Worm (Caenorhabditis elegans): ENCODE results near the gene gcst-1.
A peak's percentile ranks its signal among the peaks of the same experiment; 100 is the strongest.

Gene gcst-1

DNA sequence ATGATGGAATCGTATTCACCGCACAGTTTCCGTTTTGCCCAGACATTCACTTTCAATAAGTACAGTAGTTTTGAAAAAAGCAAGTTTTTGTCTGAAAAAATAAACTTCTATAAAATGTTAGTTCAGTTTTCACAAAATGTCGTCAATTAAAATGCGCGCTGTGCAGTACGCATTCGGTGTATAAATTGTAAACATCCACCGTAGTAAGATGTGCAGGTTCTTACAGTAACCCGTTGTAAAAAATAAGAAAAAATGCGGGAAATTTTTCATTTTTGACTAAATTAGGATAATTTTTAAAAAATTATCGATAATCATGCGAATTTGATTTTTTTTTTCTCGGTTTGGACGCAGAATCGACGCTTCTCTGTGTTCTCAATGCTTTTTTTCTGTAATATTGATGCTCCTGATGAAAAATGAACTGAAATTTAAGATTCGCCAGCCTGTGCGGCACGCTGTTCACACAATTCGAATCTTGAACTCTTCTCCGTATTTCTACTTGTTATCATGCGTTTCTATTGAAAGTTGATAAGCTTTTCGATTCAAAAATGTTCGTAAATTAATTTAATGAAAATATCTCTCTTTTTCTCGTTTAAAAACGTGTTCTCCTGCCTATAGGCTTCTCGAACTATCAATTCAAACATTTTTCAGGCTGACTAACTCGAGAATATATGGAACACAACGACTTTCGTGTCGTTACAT is 4.7 kb downstream of the gcst-1 start, which contains the start of gene rga-3 (continued):
- TF ChIP-seq ceh-100 (GFP tag; IDR thresholded peaks at IDR 0.05) (peak; percentile 55; the same call in 1 of the 2 replicates), gei-17 (GFP tag; optimal IDR thresholded peaks at IDR 0.05) (no peak), F55B11.4 (tag; optimal IDR thresholded peaks at IDR 0.05; ENCODE audit: borderline replicate concordance, insufficient read depth) (no peak), F22D6.2 (tag; optimal IDR thresholded peaks at IDR 0.05) (no peak), F39B2.1 (GFP tag; IDR thresholded peaks at IDR 0.05) (no peak), B0261.1 (tag; optimal IDR thresholded peaks at IDR 0.05) (no peak), dpff-1 (tag; optimal IDR thresholded peaks at IDR 0.05) (no peak), rpc-1 (optimal IDR thresholded peaks at IDR 0.05) (no peak), rpc-1 (tag; optimal IDR thresholded peaks at IDR 0.05) (peak; percentile 15), Y95B8A.8 (GFP tag; IDR thresholded peaks at IDR 0.05) (peak; percentile 86), akir-1 (GFP tag; optimal IDR thresholded peaks at IDR 0.05) (no peak), hsf-1 (GFP tag; IDR thresholded peaks at IDR 0.05) (peak; percentile 82), cebp-2 (GFP tag; IDR thresholded peaks at IDR 0.05) (no peak), somi-1 (GFP tag; optimal IDR thresholded peaks at IDR 0.05) (no peak), nhr-179 (tag; optimal IDR thresholded peaks at IDR 0.05) (no peak), snpc-4 (GFP tag; optimal IDR thresholded peaks at IDR 0.05) (peak; percentile 62), snpc-4 (tag; optimal IDR thresholded peaks at IDR 0.05) (peak in 3 of 4 experiments; percentile 49 to 68 (median 64)), hmg-1.2 (GFP tag; IDR thresholded peaks at IDR 0.05) (peak; percentile 60), lsl-1 (GFP tag; optimal IDR thresholded peaks at IDR 0.05) (peak; percentile 100), F37B4.10 (GFP tag; IDR thresholded peaks at IDR 0.05) (no peak), attf-3 (GFP tag; conservative IDR thresholded peaks at IDR 0.05) (peak; percentile 86), sea-2 (GFP tag; IDR thresholded peaks at IDR 0.05) (no peak), ceh-40 (GFP tag; IDR thresholded peaks at IDR 0.05) (no peak), efl-1 (GFP tag; optimal IDR thresholded peaks at IDR 0.05) (peak; percentile 97), ztf-25 (GFP tag; IDR thresholded peaks at IDR 0.05) (0 out of 2 replicates have a peak, but pooled peaks have one; percentile 34), mxl-1 (tag; optimal IDR thresholded peaks at IDR 0.05) (no peak), egl-44 (GFP tag; IDR thresholded peaks at IDR 0.05) (no peak), ztf-18 (tag; optimal IDR thresholded peaks at IDR 0.05) (peak; percentile 66), nhr-120 (GFP tag; IDR thresholded peaks at IDR 0.05) (no peak), F23B12.7 (tag; optimal IDR thresholded peaks at IDR 0.05; ENCODE audit: insufficient read depth) (peak; percentile 49), aptf-2 (GFP tag; conservative IDR thresholded peaks at IDR 0.05) (no peak), madf-8 (GFP tag; conservative IDR thresholded peaks at IDR 0.05) (peak; percentile 97), C17E4.6 (GFP tag; IDR thresholded peaks at IDR 0.05) (peak; percentile 79), atf-7 (tag; optimal IDR thresholded peaks at IDR 0.05) (no peak), ztf-6 (GFP tag; IDR thresholded peaks at IDR 0.05) (no peak), ztf-3 (GFP tag; optimal IDR thresholded peaks at IDR 0.05) (no peak), Y56A3A.18 (GFP tag; IDR thresholded peaks at IDR 0.05) (no peak), ccch-3 (GFP tag; optimal IDR thresholded peaks at IDR 0.05) (no peak), repo-1 (tag; optimal IDR thresholded peaks at IDR 0.05) (no peak), attf-6 (GFP tag; IDR thresholded peaks at IDR 0.05) (peak; percentile 74; the same call in 1 of the 2 replicates), chd-7 (tag; optimal IDR thresholded peaks at IDR 0.05) (no peak), nhr-27 (tag; optimal IDR thresholded peaks at IDR 0.05) (no peak), let-607 (tag; optimal IDR thresholded peaks at IDR 0.05) (no peak), ztf-22 (GFP tag; optimal IDR thresholded peaks at IDR 0.05) (no peak), xnd-1 (tag; optimal IDR thresholded peaks at IDR 0.05) (peak; percentile 97), egrh-3 (GFP tag; IDR thresholded peaks at IDR 0.05) (0 out of 2 replicates have a peak, but pooled peaks have one; percentile 7), F10E7.11 (tag; optimal IDR thresholded peaks at IDR 0.05) (no peak), egl-18 (GFP tag; IDR thresholded peaks at IDR 0.05) (no peak), sptf-2 (GFP tag; optimal IDR thresholded peaks at IDR 0.05) (no peak)

Measured in whole organism, young adult.